Fruit fly (Drosophila melanogaster): ENCODE results near the gene b.
A peak's percentile ranks its signal among the peaks of the same experiment; 100 is the strongest.

Gene b

dm6 chr2L:13839744-13840151, 18.7 kb downstream of the b start (continued):
- TF ChIP-seq CG13424 (tag; optimal IDR thresholded peaks at IDR 0.05) (peak; percentile 83), CG10366 (GFP tag; IDR thresholded peaks at IDR 0.05) (peak; percentile 84), CG4328 (GFP tag; optimal IDR thresholded peaks at IDR 0.05) (peak; percentile 43), CG2678 (tag; optimal IDR thresholded peaks at IDR 0.05) (peak; percentile 85), mld (GFP tag; IDR thresholded peaks at IDR 0.05; ENCODE audit: partially characterized antibody) (no peak), seq (GFP tag; IDR thresholded peaks at IDR 0.05) (peak; percentile 57), schlank (tag; optimal IDR thresholded peaks at IDR 0.05) (peak; percentile 42), yki (optimal IDR thresholded peaks at IDR 0.05) (no peak), inv (GFP tag; IDR thresholded peaks at IDR 0.05; ENCODE audit: partially characterized antibody) (no peak), luna (GFP tag; optimal IDR thresholded peaks at IDR 0.05) (no peak), slou (GFP tag; optimal IDR thresholded peaks at IDR 0.05) (peak; percentile 64), nerfin-1 (tag; optimal IDR thresholded peaks at IDR 0.05) (peak; percentile 66), her (GFP tag; optimal IDR thresholded peaks at IDR 0.05) (peak; percentile 53), stwl (tag; optimal IDR thresholded peaks at IDR 0.05) (no peak), maf-S (GFP tag; optimal IDR thresholded peaks at IDR 0.05) (peak; percentile 52), Opbp (GFP tag; IDR thresholded peaks at IDR 0.05; ENCODE audit: partially characterized antibody) (no peak), CG6765 (GFP tag; optimal IDR thresholded peaks at IDR 0.05) (peak; percentile 37), kah (GFP tag; optimal IDR thresholded peaks at IDR 0.05) (peak; percentile 22), CG7556 (GFP tag; optimal IDR thresholded peaks at IDR 0.05) (peak; percentile 87), fd96Cb (tag; optimal IDR thresholded peaks at IDR 0.05) (peak; percentile 83), NK7.1 (GFP tag; optimal IDR thresholded peaks at IDR 0.05) (peak; percentile 62), pho (GFP tag; optimal IDR thresholded peaks at IDR 0.05) (peak; percentile 72), CG6654 (GFP tag; optimal IDR thresholded peaks at IDR 0.05) (peak; percentile 70), CG10321 (GFP tag; IDR thresholded peaks at IDR 0.05) (no peak), CG6813 (GFP tag; optimal IDR thresholded peaks at IDR 0.05) (peak; percentile 37), CG31224 (GFP tag; IDR thresholded peaks at IDR 0.05) (peak; percentile 45), Meics (GFP tag; optimal IDR thresholded peaks at IDR 0.05) (peak; percentile 79), dmrt99B (tag; optimal IDR thresholded peaks at IDR 0.05) (peak; percentile 89), CoRest (tag; optimal IDR thresholded peaks at IDR 0.05) (peak; percentile 94), Blimp-1 (GFP tag; optimal IDR thresholded peaks at IDR 0.05) (peak; percentile 82), CG2199 (GFP tag; IDR thresholded peaks at IDR 0.05) (peak; percentile 74; the same call in 1 of the 3 replicates), Jarid2 (GFP tag; optimal IDR thresholded peaks at IDR 0.05) (peak; percentile 1), CG3163 (GFP tag; optimal IDR thresholded peaks at IDR 0.05) (peak; percentile 37), Hmx (GFP tag; optimal IDR thresholded peaks at IDR 0.05) (peak; percentile 66), CG6689 (GFP tag; IDR thresholded peaks at IDR 0.05) (peak; percentile 79), CG17612 (GFP tag; IDR thresholded peaks at IDR 0.05) (peak; percentile 37; the same call in 1 of the 2 replicates), bigmax (GFP tag; optimal IDR thresholded peaks at IDR 0.05) (no peak), trem (tag; optimal IDR thresholded peaks at IDR 0.05) (peak; percentile 69), zf30C (GFP tag; optimal IDR thresholded peaks at IDR 0.05) (peak; percentile 18), repo (GFP tag; optimal IDR thresholded peaks at IDR 0.05) (peak; percentile 47), CG11398 (GFP tag; optimal IDR thresholded peaks at IDR 0.05) (peak; percentile 59), run (tag; optimal IDR thresholded peaks at IDR 0.05) (peak; percentile 89), Dip2 (GFP tag; IDR thresholded peaks at IDR 0.05) (0 out of 2 replicates have a peak, but pooled peaks have one; percentile 24), Chrac-16 (GFP tag; optimal IDR thresholded peaks at IDR 0.05) (peak; percentile 67), pan (optimal IDR thresholded peaks at IDR 0.05) (no peak), pan (GFP tag; optimal IDR thresholded peaks at IDR 0.05 in 1 of 2, IDR thresholded peaks at IDR 0.05 in 1 of 2) (peak in 1 of 2 experiments; percentile 77), Hmr (GFP tag; optimal IDR thresholded peaks at IDR 0.05) (peak; percentile 74), HmgZ (tag; optimal IDR thresholded peaks at IDR 0.05) (peak; percentile 14), CG15601 (tag; optimal IDR thresholded peaks at IDR 0.05) (peak; percentile 89), Tbp (GFP tag; optimal IDR thresholded peaks at IDR 0.05) (no peak), Lim3 (GFP tag; IDR thresholded peaks at IDR 0.05) (no peak)

Data from whole organism, embryonic.